Worm (Caenorhabditis elegans) whole organism, L4 larva: ENCODE data around the gene srx-68.

Experiments
- aly-2 ChIP-seq: sonication (generic microtip); optimal IDR thresholded peaks from 2 replicates; lab custom pipeline; 2018; ENCODE audit warnings: missing biosample characterization, missing genetic modification characterization
- ceh-28 ChIP-seq: fragments of 150-350 bp; optimal IDR thresholded peaks from 2 replicates; lab custom pipeline; 2014; ENCODE audit warnings: missing biosample characterization, missing genetic modification reagents, missing genetic modification characterization
- zip-11 ChIP-seq: fragments of 200-800 bp; sonication (Bioruptor generic); IDR thresholded peaks from 2 replicates; pipeline ENCODE4 v1.3.6; 2022; ENCODE audit warnings: missing genetic modification characterization, missing compliant biosample characterization

DNA sequence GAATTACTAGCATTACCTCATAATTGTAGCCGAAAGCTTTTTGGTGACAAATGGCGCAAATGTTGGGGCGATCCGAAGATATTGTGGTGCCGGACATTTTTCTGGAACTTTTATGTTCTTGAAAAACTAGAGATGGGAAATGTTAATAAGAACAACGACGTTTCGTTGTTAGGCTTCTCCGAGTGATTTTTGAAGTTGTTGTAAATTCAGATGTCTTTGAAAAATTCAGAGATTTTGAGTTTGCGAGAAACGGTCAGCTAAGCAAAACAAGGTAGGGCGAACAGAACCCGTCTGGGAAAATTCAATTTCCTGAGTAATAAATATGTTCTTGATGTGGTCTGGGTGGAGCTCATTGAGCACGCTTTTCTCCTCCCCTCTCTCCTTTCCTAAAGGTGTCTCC is 26.5 kb upstream of the srx-68 start, which contains the start of gene nhr-124:
- TF ChIP-seq zip-11 (GFP tag; lab: Robert Waterston, UW) (no peak), aly-2 (tag; lab: Kevin White, UChicago) (no peak), ceh-28 (tag; lab: Kevin White, UChicago) (no peak)
